Worm (Caenorhabditis elegans): ENCODE data around the gene str-32.

- TF ChIP-seq ama-1 (optimal IDR thresholded peaks at IDR 0.05) (no peak), ama-1 (GFP tag; optimal IDR thresholded peaks at IDR 0.05) (no peak), cebp-1 (GFP tag; IDR thresholded peaks at IDR 0.05) (no peak), cebp-1 (tag; optimal IDR thresholded peaks at IDR 0.05) (no peak), ekl-4 (GFP tag; IDR thresholded peaks at IDR 0.05) (no peak), D2030.7 (GFP tag; IDR thresholded peaks at IDR 0.05) (no peak), snpc-4 (GFP tag; optimal IDR thresholded peaks at IDR 0.05) (no peak), snpc-4 (tag; optimal IDR thresholded peaks at IDR 0.05) (no peak), Y53G8AR.9 (GFP tag; conservative IDR thresholded peaks at IDR 0.05) (no peak), zim-3 (tag; optimal IDR thresholded peaks at IDR 0.05) (no peak), mcd-1 (GFP tag; IDR thresholded peaks at IDR 0.05) (no peak), chd-7 (tag; optimal IDR thresholded peaks at IDR 0.05) (no peak)
Observed at ce11 chrV:4851969-4852368, 29.3 kb downstream of the str-32 start.

Measured in whole organism, young adult.